Worm (Caenorhabditis elegans): Measurements from ENCODE around the gene pgp-3.
A peak's percentile ranks its signal among the peaks of the same experiment; 100 is the strongest.

Gene pgp-3

DNA sequence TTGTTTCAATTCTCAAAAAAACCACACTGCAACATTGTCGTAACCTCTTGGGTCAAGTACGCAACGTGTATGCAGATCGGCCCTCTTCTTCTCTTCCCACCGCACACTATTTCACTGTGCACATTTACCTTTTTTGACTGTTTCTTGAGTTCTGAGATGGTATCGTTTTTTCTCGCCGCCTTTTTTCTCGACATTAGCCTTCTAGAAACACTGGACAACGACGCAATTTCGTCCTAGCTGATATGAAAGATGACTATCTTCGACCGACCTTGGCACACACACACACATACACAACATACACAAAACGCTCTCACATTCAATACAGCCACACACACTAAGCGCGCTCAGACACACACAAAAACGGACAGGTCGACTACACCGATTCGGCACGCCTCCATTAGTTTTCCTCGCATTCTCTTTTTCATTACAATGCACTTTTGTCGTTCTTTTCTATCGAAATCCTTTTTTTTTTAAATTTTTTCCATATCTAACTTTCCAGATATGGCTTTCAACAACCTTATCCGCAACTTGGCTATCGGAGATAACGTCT lies 12.5 kb upstream of the pgp-3 start, which contains the start of gene aco-1:
Gene aco-1, plus strand, starts transcription at position 500 of the 550 bp plus-strand sequence.
- TF ChIP-seq ceh-30 (tag; optimal IDR thresholded peaks at IDR 0.05) (no peak), eyg-1 (tag; optimal IDR thresholded peaks at IDR 0.05) (no peak), ttx-3 (tag; optimal IDR thresholded peaks at IDR 0.05) (no peak), hlh-8 (tag; optimal IDR thresholded peaks at IDR 0.05) (no peak), hlh-13 (GFP tag; optimal IDR thresholded peaks at IDR 0.05) (no peak), hlh-15 (tag; optimal IDR thresholded peaks at IDR 0.05) (no peak), tbx-2 (tag; optimal IDR thresholded peaks at IDR 0.05) (peak; percentile 20), elt-2 (tag; optimal IDR thresholded peaks at IDR 0.05) (peak; percentile 69), dmd-4 (tag; optimal IDR thresholded peaks at IDR 0.05; ENCODE audit: borderline replicate concordance) (no peak), pha-2 (tag; optimal IDR thresholded peaks at IDR 0.05) (no peak), sox-2 (GFP tag; IDR thresholded peaks at IDR 0.05) (no peak), Y22D7AL.16 (tag; optimal IDR thresholded peaks at IDR 0.05) (no peak), ceh-45 (GFP tag; IDR thresholded peaks at IDR 0.05) (0 out of 2 replicates have a peak, but pooled peaks have one; percentile 25), C08G9.2 (tag; optimal IDR thresholded peaks at IDR 0.05) (no peak)

ce11 chrX:11340478-11340877 lies 11.5 kb upstream of the pgp-3 start:
- no peak for TF ChIP-seq F13H6.1 (tag; optimal IDR thresholded peaks at IDR 0.05)
- no peak for TF ChIP-seq dmd-4 (tag; optimal IDR thresholded peaks at IDR 0.05; ENCODE audit: borderline replicate concordance)
- no peak for TF ChIP-seq ceh-14 (tag; optimal IDR thresholded peaks at IDR 0.05)
- TF ChIP-seq npax-4 (tag; optimal IDR thresholded peaks at IDR 0.05) = no peak
- TF ChIP-seq fax-1 (tag; optimal IDR thresholded peaks at IDR 0.05) = no peak
- no peak for TF ChIP-seq T23F11.4 (GFP tag; optimal IDR thresholded peaks at IDR 0.05)
- TF ChIP-seq ceh-22 (tag; optimal IDR thresholded peaks at IDR 0.05) = no peak
- TF ChIP-seq ets-4 (tag; optimal IDR thresholded peaks at IDR 0.05) = no peak
- TF ChIP-seq ceh-9 (tag; optimal IDR thresholded peaks at IDR 0.05) = no peak
- no peak for TF ChIP-seq zip-5 (tag; optimal IDR thresholded peaks at IDR 0.05)
- TF ChIP-seq ceh-19 (GFP tag; optimal IDR thresholded peaks at IDR 0.05) = no peak
- TF ChIP-seq ceh-31 (tag; optimal IDR thresholded peaks at IDR 0.05) = no peak
- TF ChIP-seq madf-2 (tag; optimal IDR thresholded peaks at IDR 0.05) = no peak
- no peak for TF ChIP-seq ceh-45 (GFP tag; IDR thresholded peaks at IDR 0.05)
- TF ChIP-seq ceh-30 (tag; optimal IDR thresholded peaks at IDR 0.05) = no peak

DNA sequence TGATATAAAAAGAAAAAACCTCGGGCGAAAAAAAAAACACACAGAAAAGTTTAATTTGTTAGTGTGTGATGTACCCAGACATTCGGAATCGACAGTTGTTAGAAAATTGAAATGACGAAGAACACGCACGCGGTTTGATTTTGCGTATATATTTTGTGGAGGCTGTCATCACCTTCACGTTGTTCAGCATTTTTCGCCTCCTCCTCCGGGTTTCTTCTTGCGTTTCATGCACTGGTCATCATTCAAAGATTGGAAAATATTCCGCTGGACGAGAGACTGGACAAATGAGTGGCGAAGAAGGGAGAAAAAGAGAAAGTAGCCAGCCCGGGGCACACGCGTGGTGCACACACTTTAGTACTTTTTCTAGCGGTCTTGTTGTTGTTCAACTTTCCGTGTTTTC lies 7.1 kb upstream of the pgp-3 start:
- TF ChIP-seq ama-1 (optimal IDR thresholded peaks at IDR 0.05) (no peak), npax-4 (tag; optimal IDR thresholded peaks at IDR 0.05) (no peak), ceh-18 (tag; optimal IDR thresholded peaks at IDR 0.05) (no peak), pqm-1 (tag; optimal IDR thresholded peaks at IDR 0.05) (no peak), unc-86 (tag; optimal IDR thresholded peaks at IDR 0.05) (no peak), ceh-30 (tag; optimal IDR thresholded peaks at IDR 0.05) (no peak)

ce11 chrX:11345471-11345870 lies 6.5 kb upstream of the pgp-3 start:
- TF ChIP-seq C38D4.7 (GFP tag; optimal IDR thresholded peaks at IDR 0.05) = no peak
- TF ChIP-seq unc-42 (tag; optimal IDR thresholded peaks at IDR 0.05) = peak; percentile 71

DNA sequence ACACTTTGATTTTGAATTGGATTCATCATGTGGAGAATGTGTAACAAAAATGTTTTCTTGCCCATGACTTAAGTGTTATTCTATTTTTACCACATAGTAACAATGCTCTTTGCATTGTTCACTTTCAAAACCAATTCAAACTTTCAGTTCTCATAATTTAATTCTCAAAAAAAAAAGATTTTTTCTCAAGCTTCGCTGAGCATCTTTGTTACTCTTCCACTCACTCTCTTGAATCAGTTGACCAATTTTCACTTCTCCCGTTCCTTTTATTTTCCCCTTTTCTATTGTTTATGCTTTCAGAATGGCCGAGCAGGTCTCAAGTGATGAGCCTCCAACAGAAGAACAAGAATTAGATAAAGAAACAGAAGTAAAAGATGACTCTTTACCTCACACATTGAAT lies 5.8 kb upstream of the pgp-3 start, which contains the start of gene oct-2:
Gene oct-2, plus strand, starts transcription at position 301 of the 400 bp plus-strand sequence.
- TF ChIP-seq ahr-1 (tag; optimal IDR thresholded peaks at IDR 0.05) = no peak
- TF ChIP-seq sox-2 (GFP tag; IDR thresholded peaks at IDR 0.05) = no peak
- no peak for TF ChIP-seq ceh-45 (GFP tag; IDR thresholded peaks at IDR 0.05)
- TF ChIP-seq hlh-15 (tag; optimal IDR thresholded peaks at IDR 0.05) = no peak
- TF ChIP-seq ceh-6 (GFP tag; optimal IDR thresholded peaks at IDR 0.05) = no peak
- no peak for TF ChIP-seq fkh-10 (GFP tag; optimal IDR thresholded peaks at IDR 0.05)
- TF ChIP-seq K09A11.1 (tag; optimal IDR thresholded peaks at IDR 0.05; ENCODE audit: insufficient read depth) = no peak
- TF ChIP-seq unc-55 (GFP tag; optimal IDR thresholded peaks at IDR 0.05) = no peak
- TF ChIP-seq C08G9.2 (tag; optimal IDR thresholded peaks at IDR 0.05) = no peak
- TF ChIP-seq ceh-31 (tag; optimal IDR thresholded peaks at IDR 0.05) = no peak
- TF ChIP-seq nhr-232 (tag; optimal IDR thresholded peaks at IDR 0.05) = no peak

All from whole organism, late embryonic.